Worm (Caenorhabditis elegans): ENCODE measurements around the gene H12D21.5.

H12D21.5 gene

ce11 chrV:14893355-14894050 lies at the start of gene H12D21.5, which contains the start of gene mpst-2:
TSS of gene H12D21.5 (plus strand) at chrV:14894000.
TSS of gene mpst-2 (minus strand) at chrV:14893455.
- TF ChIP-seq gei-17 (GFP tag; optimal IDR thresholded peaks at IDR 0.05) (no peak), chd-7 (tag; optimal IDR thresholded peaks at IDR 0.05) (no peak), F57A8.1 (GFP tag; optimal IDR thresholded peaks at IDR 0.05) (no peak), ztf-26 (tag; optimal IDR thresholded peaks at IDR 0.05) (no peak), repo-1 (tag; optimal IDR thresholded peaks at IDR 0.05) (no peak), F10E7.11 (tag; optimal IDR thresholded peaks at IDR 0.05) (no peak), ztf-18 (tag; optimal IDR thresholded peaks at IDR 0.05) (no peak), lin-54 (GFP tag; optimal IDR thresholded peaks at IDR 0.05) (no peak)

ce11 chrV:14847291-14847915 lies 46.4 kb upstream of the H12D21.5 start, which contains the start of gene ret-1:
TSS of gene ret-1 (minus strand) at chrV:14847413.
- TF ChIP-seq dox-1 (GFP tag; IDR thresholded peaks at IDR 0.05), result peak; percentile 30; the same call in 1 of the 2 replicates
- TF ChIP-seq efl-1 (GFP tag; optimal IDR thresholded peaks at IDR 0.05), result no peak
- no peak for TF ChIP-seq cebp-1 (GFP tag; IDR thresholded peaks at IDR 0.05)
- TF ChIP-seq cebp-1 (tag; optimal IDR thresholded peaks at IDR 0.05), result peak; percentile 50
- no peak for TF ChIP-seq ztf-3 (GFP tag; optimal IDR thresholded peaks at IDR 0.05)
- TF ChIP-seq rec-8 (tag; optimal IDR thresholded peaks at IDR 0.05), result no peak
- TF ChIP-seq C06A6.2 (GFP tag; conservative IDR thresholded peaks at IDR 0.05), result peak; percentile 14; the same call in 1 of the 2 replicates
- no peak for TF ChIP-seq hsf-1 (GFP tag; IDR thresholded peaks at IDR 0.05)
- 0 out of 2 replicates have a peak, but pooled peaks have one; percentile 19 for TF ChIP-seq Y53G8AR.9 (GFP tag; conservative IDR thresholded peaks at IDR 0.05)
- TF ChIP-seq madf-3 (GFP tag; IDR thresholded peaks at IDR 0.05), result 0 out of 2 replicates have a peak, but pooled peaks have one; percentile 57
- no peak for TF ChIP-seq ceh-91 (GFP tag; IDR thresholded peaks at IDR 0.05)
- 0 out of 2 replicates have a peak, but pooled peaks have one; percentile 35 for TF ChIP-seq C17E4.6 (GFP tag; IDR thresholded peaks at IDR 0.05)
- TF ChIP-seq mxl-1 (tag; optimal IDR thresholded peaks at IDR 0.05), result no peak
- no peak for TF ChIP-seq B0261.1 (tag; optimal IDR thresholded peaks at IDR 0.05)
- TF ChIP-seq chd-7 (tag; optimal IDR thresholded peaks at IDR 0.05), result peak; percentile 58
- no peak for TF ChIP-seq hmg-20 (GFP tag; IDR thresholded peaks at IDR 0.05)
- no peak for TF ChIP-seq atf-7 (tag; optimal IDR thresholded peaks at IDR 0.05)
- no peak for TF ChIP-seq rcor-1 (GFP tag; IDR thresholded peaks at IDR 0.05)
- TF ChIP-seq mcd-1 (GFP tag; IDR thresholded peaks at IDR 0.05), result no peak
- no peak for TF ChIP-seq hrde-1 (tag; optimal IDR thresholded peaks at IDR 0.05; ENCODE audit: borderline replicate concordance)
- no peak for TF ChIP-seq gei-17 (GFP tag; optimal IDR thresholded peaks at IDR 0.05)
- TF ChIP-seq xnd-1 (tag; optimal IDR thresholded peaks at IDR 0.05), result no peak
- 0 out of 2 replicates have a peak, but pooled peaks have one; percentile 41 for TF ChIP-seq B0336.3 (GFP tag; IDR thresholded peaks at IDR 0.05)
- TF ChIP-seq Y95B8A.8 (GFP tag; IDR thresholded peaks at IDR 0.05), result no peak
- TF ChIP-seq ztf-28 (GFP tag; IDR thresholded peaks at IDR 0.05), result no peak
- TF ChIP-seq K12H6.12 (tag; optimal IDR thresholded peaks at IDR 0.05), result peak; percentile 20
- no peak for TF ChIP-seq him-1 (tag; optimal IDR thresholded peaks at IDR 0.05)
- no peak for TF ChIP-seq snpc-4 (GFP tag; optimal IDR thresholded peaks at IDR 0.05)
- no peak for TF ChIP-seq snpc-4 (tag; optimal IDR thresholded peaks at IDR 0.05)
- TF ChIP-seq F33H1.4 (GFP tag; IDR thresholded peaks at IDR 0.05), result no peak
- TF ChIP-seq aptf-3 (GFP tag; IDR thresholded peaks at IDR 0.05), result no peak
- peak; percentile 3 for TF ChIP-seq lin-54 (GFP tag; optimal IDR thresholded peaks at IDR 0.05)
- no peak for TF ChIP-seq attf-6 (GFP tag; IDR thresholded peaks at IDR 0.05)
- TF ChIP-seq hmg-1.2 (GFP tag; IDR thresholded peaks at IDR 0.05), result peak; percentile 51; the same call in 1 of the 2 replicates
- no peak for TF ChIP-seq ztf-25 (GFP tag; IDR thresholded peaks at IDR 0.05)
- no peak for TF ChIP-seq lin-35 (GFP tag; optimal IDR thresholded peaks at IDR 0.05)
- TF ChIP-seq pha-4 (tag; optimal IDR thresholded peaks at IDR 0.05), result no peak
- TF ChIP-seq ZK185.1 (tag; optimal IDR thresholded peaks at IDR 0.05; ENCODE audit: poor library complexity, severe bottlenecking), result no peak
- TF ChIP-seq unc-62 (GFP tag; optimal IDR thresholded peaks at IDR 0.05), result no peak
- no peak for TF ChIP-seq snpc-3.4 (tag; optimal IDR thresholded peaks at IDR 0.05)

Measured in whole organism, young adult.